Fruit fly (Drosophila melanogaster): Measurements from ENCODE around the gene CG13970.
A peak's percentile ranks its signal among the peaks of the same experiment; 100 is the strongest.

CG13970 gene

dm6 chr2L:20086295-20087096, 17.5 kb downstream of the CG13970 start (continued):
- TF ChIP-seq H15 (GFP tag; IDR thresholded peaks at IDR 0.05) (peak; percentile 89), sens-2 (GFP tag; IDR thresholded peaks at IDR 0.05) (peak; percentile 82), CG15696 (tag; optimal IDR thresholded peaks at IDR 0.05) (peak; percentile 50), Hr51 (GFP tag; optimal IDR thresholded peaks at IDR 0.05) (peak; percentile 70 to 87), CG4360 (GFP tag; IDR thresholded peaks at IDR 0.05) (peak; percentile 67), Aef1 (GFP tag; IDR thresholded peaks at IDR 0.05) (peak; percentile 81), row (GFP tag; IDR thresholded peaks at IDR 0.05) (peak; percentile 79), E2f2 (GFP tag; IDR thresholded peaks at IDR 0.05) (peak; percentile 70), Spps (tag; optimal IDR thresholded peaks at IDR 0.05) (peak; percentile 67), sna (GFP tag; IDR thresholded peaks at IDR 0.05; ENCODE audit: partially characterized antibody) (no peak), CG30020 (tag; optimal IDR thresholded peaks at IDR 0.05) (no peak), CG2116 (GFP tag; optimal IDR thresholded peaks at IDR 0.05) (peak; percentile 56), Chrac-16 (GFP tag; optimal IDR thresholded peaks at IDR 0.05) (peak; percentile 72), ranshi (GFP tag; IDR thresholded peaks at IDR 0.05) (peak; percentile 81), Nf-YC (tag; optimal IDR thresholded peaks at IDR 0.05) (peak; percentile 56), Fer1 (GFP tag; optimal IDR thresholded peaks at IDR 0.05) (peak; percentile 89), CG2678 (tag; optimal IDR thresholded peaks at IDR 0.05) (peak; percentile 87), CG15479 (GFP tag; optimal IDR thresholded peaks at IDR 0.05) (peak; percentile 89), CG1647 (GFP tag; optimal IDR thresholded peaks at IDR 0.05) (peak; percentile 51), CG14965 (GFP tag; optimal IDR thresholded peaks at IDR 0.05; ENCODE audit: borderline replicate concordance) (peak; percentile 32), gem (tag; optimal IDR thresholded peaks at IDR 0.05) (peak; percentile 88), jing (GFP tag; optimal IDR thresholded peaks at IDR 0.05) (peak; percentile 62), NK7.1 (GFP tag; optimal IDR thresholded peaks at IDR 0.05) (peak; percentile 32), cato (GFP tag; optimal IDR thresholded peaks at IDR 0.05; ENCODE audit: borderline replicate concordance) (peak; percentile 62), HLHmδ (GFP tag; optimal IDR thresholded peaks at IDR 0.05) (peak; percentile 79), bigmax (GFP tag; optimal IDR thresholded peaks at IDR 0.05) (peak; percentile 40), pho (GFP tag; optimal IDR thresholded peaks at IDR 0.05) (peak; percentile 81), CG1529 (GFP tag; optimal IDR thresholded peaks at IDR 0.05) (peak; percentile 75), stc (GFP tag; IDR thresholded peaks at IDR 0.05) (peak; percentile 92), CG12769 (tag; optimal IDR thresholded peaks at IDR 0.05) (peak; percentile 29), CG14014 (GFP tag; IDR thresholded peaks at IDR 0.05) (peak; percentile 86), CG13624 (GFP tag; optimal IDR thresholded peaks at IDR 0.05) (peak; percentile 87), CHES-1-like (GFP tag; optimal IDR thresholded peaks at IDR 0.05) (peak; percentile 78), Ravus (GFP tag; IDR thresholded peaks at IDR 0.05) (peak; percentile 25), CG15073 (GFP tag; optimal IDR thresholded peaks at IDR 0.05) (peak; percentile 40), Dp (GFP tag; optimal IDR thresholded peaks at IDR 0.05) (no peak), Dref (GFP tag; IDR thresholded peaks at IDR 0.05) (no peak), bab2 (GFP tag; optimal IDR thresholded peaks at IDR 0.05) (peak; percentile 85), Adf1 (GFP tag; IDR thresholded peaks at IDR 0.05) (peak; percentile 90), klu (GFP tag; IDR thresholded peaks at IDR 0.05) (peak; percentile 42; the same call in 1 of the 2 replicates), CG1832 (GFP tag; optimal IDR thresholded peaks at IDR 0.05) (no peak), phol (tag; optimal IDR thresholded peaks at IDR 0.05) (peak; percentile 83), sisA (GFP tag; IDR thresholded peaks at IDR 0.05) (peak; percentile 81), ara (GFP tag; IDR thresholded peaks at IDR 0.05) (peak; percentile 93), ac (GFP tag; optimal IDR thresholded peaks at IDR 0.05) (peak; percentile 33), CG12744 (GFP tag; optimal IDR thresholded peaks at IDR 0.05) (peak; percentile 66), amos (GFP tag; IDR thresholded peaks at IDR 0.05; ENCODE audit: partially characterized antibody) (no peak; the same call in 1 of the 2 replicates), corto (GFP tag; optimal IDR thresholded peaks at IDR 0.05) (peak; percentile 89), CG32532 (GFP tag; IDR thresholded peaks at IDR 0.05) (peak; percentile 73)

Measured in whole organism, embryonic.